Worm (Caenorhabditis elegans): ENCODE measurements around the gene dpf-7.

The dpf-7 gene

DNA sequence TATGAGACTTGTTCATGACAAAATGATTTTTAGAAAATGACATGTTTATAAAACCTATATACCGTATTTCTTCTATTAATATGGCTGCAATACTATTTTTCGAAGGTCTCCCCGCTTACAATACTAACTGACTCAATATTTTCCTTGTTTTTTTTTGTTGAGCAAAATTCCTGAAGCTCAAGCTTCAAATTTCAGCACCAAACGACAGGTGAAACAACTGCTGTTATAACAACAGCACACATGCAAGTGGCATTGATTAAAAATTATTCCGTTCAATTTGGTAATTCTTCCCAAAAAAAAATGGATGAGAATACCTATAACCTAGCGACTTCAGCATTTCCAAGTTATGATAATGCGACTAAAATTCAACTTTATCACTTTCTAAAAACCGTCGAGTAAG is 11.8 kb upstream of the dpf-7 start, which contains the start of gene srw-94:
Gene srw-94, plus strand, starts transcription at position 301 of the 400 bp plus-strand sequence.
- TF ChIP-seq hmbx-1 (tag; optimal IDR thresholded peaks at IDR 0.05) (no peak), F13C5.2 (tag; optimal IDR thresholded peaks at IDR 0.05) (no peak), tbx-11 (GFP tag; IDR thresholded peaks at IDR 0.05) (no peak), hmg-4 (GFP tag; optimal IDR thresholded peaks at IDR 0.05) (no peak), tbx-37 (GFP tag; conservative IDR thresholded peaks at IDR 0.05) (no peak), pes-1 (GFP tag; IDR thresholded peaks at IDR 0.05) (no peak), aly-1 (tag; optimal IDR thresholded peaks at IDR 0.05) (no peak), sea-1 (GFP tag; conservative IDR thresholded peaks at IDR 0.05) (no peak), hnd-1 (tag; optimal IDR thresholded peaks at IDR 0.05) (no peak), flt-1 (GFP tag; IDR thresholded peaks at IDR 0.05) (no peak), ets-7 (tag; optimal IDR thresholded peaks at IDR 0.05) (no peak), ceh-36 (tag; optimal IDR thresholded peaks at IDR 0.05) (no peak), scrt-1 (GFP tag; IDR thresholded peaks at IDR 0.05) (no peak)

DNA sequence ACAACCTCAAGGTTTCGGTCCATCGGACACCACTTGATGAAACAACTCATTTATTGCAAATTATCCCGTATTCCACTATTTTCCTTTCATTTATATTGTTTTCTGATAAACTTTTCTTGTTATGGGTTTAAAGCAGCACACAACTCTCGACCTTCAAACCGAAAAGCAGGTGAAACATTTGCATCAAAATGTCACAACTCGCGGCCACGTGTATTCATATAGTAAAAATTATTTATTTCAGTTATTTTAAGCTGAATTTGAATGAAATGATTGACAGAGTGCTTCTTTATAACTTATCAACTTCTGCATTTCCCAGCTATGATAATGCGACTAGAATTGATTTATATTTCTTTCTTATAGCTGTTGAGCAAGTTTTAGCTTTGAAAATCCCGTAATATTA is 9.5 kb upstream of the dpf-7 start, which contains the start of gene srw-95:
Gene srw-95, plus strand, starts transcription at position 213 of the 400 bp plus-strand sequence.
- TF ChIP-seq flt-1 (GFP tag; IDR thresholded peaks at IDR 0.05): no peak
- no peak for TF ChIP-seq scrt-1 (GFP tag; IDR thresholded peaks at IDR 0.05)
- no peak for TF ChIP-seq ama-1 (optimal IDR thresholded peaks at IDR 0.05)
- no peak for TF ChIP-seq ets-7 (tag; optimal IDR thresholded peaks at IDR 0.05)
- TF ChIP-seq hmbx-1 (tag; optimal IDR thresholded peaks at IDR 0.05): no peak
- no peak for TF ChIP-seq tbx-11 (GFP tag; IDR thresholded peaks at IDR 0.05)
- TF ChIP-seq sea-1 (GFP tag; conservative IDR thresholded peaks at IDR 0.05): no peak
- TF ChIP-seq ceh-36 (tag; optimal IDR thresholded peaks at IDR 0.05): no peak
- TF ChIP-seq F13C5.2 (tag; optimal IDR thresholded peaks at IDR 0.05): no peak
- TF ChIP-seq hmg-4 (GFP tag; optimal IDR thresholded peaks at IDR 0.05): no peak
- TF ChIP-seq hnd-1 (tag; optimal IDR thresholded peaks at IDR 0.05): no peak
- TF ChIP-seq tra-4 (tag; optimal IDR thresholded peaks at IDR 0.05): no peak
- no peak for TF ChIP-seq B0310.2 (tag; optimal IDR thresholded peaks at IDR 0.05)
- no peak for TF ChIP-seq aly-1 (tag; optimal IDR thresholded peaks at IDR 0.05)
- no peak for TF ChIP-seq tbx-37 (GFP tag; conservative IDR thresholded peaks at IDR 0.05)
- TF ChIP-seq pes-1 (GFP tag; IDR thresholded peaks at IDR 0.05): no peak
- no peak for TF ChIP-seq ceh-13 (GFP tag; optimal IDR thresholded peaks at IDR 0.05)

DNA sequence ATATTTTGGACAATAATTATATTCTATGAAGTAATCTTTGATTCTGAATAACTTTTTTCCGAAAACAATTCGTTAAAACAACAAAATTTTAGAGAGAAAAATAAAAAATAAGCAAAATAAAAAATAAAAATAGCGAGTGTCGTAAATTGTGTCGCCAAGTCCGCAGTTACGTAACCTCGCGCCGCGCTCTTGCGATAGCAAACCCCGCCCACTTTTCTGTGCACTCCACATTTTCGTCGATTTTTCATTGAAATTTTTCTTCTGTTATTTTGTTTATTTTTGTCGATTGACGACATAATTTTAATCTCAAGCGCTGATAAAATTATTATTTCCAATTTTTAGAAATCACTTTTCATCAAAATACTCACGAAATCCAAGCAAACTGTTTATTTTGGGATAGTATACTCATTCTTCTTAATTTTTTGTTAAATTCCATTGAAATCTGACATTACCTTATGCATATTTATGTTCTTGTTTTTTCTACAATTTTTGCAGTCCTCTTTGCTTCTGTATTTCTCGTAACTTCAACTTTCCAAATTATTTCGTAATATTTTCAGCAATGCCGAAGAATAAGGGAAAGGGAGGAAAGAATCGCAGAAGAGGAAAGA is 8.1 kb upstream of the dpf-7 start, which contains the start of gene eif-1.A:
Gene eif-1.A, plus strand, starts transcription at position 558 of the 608 bp plus-strand sequence.
- TF ChIP-seq hmbx-1 (tag; optimal IDR thresholded peaks at IDR 0.05) (no peak), F13C5.2 (tag; optimal IDR thresholded peaks at IDR 0.05) (peak; percentile 58), sea-1 (GFP tag; conservative IDR thresholded peaks at IDR 0.05) (no peak), B0310.2 (tag; optimal IDR thresholded peaks at IDR 0.05) (no peak), tbx-37 (GFP tag; conservative IDR thresholded peaks at IDR 0.05) (0 out of 2 replicates have a peak, but pooled peaks have one; percentile 22)

DNA sequence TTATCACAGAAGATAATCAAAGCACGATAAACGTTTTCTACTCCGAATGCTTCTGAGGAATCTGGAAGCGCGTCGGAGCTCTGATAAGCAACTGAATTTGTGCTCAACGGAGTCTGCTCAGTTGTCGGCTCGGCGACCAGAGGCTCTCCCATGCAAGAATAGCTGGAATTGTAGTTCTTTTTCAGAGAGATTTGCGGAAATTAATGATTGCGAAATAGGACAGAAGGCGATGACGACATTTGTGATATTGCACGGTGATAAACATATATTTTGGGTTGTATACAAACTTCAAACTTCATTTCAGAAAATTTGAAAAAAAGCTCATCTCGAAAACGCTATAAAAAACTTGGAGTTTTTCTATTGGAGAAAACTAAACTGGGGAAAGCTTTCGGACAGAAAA is 7.4 kb upstream of the dpf-7 start, which contains the start of gene H06H21.37:
Gene H06H21.37, minus strand, starts transcription at position 162 of the 400 bp plus-strand sequence.
- TF ChIP-seq pes-1 (GFP tag; IDR thresholded peaks at IDR 0.05) (no peak), tra-4 (tag; optimal IDR thresholded peaks at IDR 0.05) (no peak), sea-1 (GFP tag; conservative IDR thresholded peaks at IDR 0.05) (no peak), ets-7 (tag; optimal IDR thresholded peaks at IDR 0.05) (no peak), tbx-37 (GFP tag; conservative IDR thresholded peaks at IDR 0.05) (no peak)

DNA sequence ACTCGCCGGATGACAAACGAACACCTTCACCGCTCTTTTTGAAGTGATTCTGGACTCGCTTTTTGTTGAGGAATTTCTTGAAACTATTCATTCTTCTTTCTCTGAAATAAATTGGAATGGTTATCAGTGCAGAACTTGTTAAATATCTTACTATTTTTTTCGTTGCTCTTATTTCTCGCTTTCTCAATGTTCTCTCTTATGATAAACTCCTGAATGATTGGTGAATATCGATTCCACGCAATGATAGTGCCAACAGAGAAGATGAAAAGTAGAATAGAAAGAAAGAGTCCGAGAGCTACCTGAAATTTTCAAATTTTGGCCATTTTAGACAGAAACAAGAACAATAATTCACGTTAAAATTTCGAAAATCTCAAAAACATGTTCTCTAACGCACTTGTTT is 7.0 kb upstream of the dpf-7 start, which contains the start of gene ubxn-6:
Gene ubxn-6, minus strand, starts transcription at position 101 of the 400 bp plus-strand sequence.
- no peak for TF ChIP-seq tbx-37 (GFP tag; conservative IDR thresholded peaks at IDR 0.05)
- no peak for TF ChIP-seq pes-1 (GFP tag; IDR thresholded peaks at IDR 0.05)
- no peak for TF ChIP-seq ama-1 (optimal IDR thresholded peaks at IDR 0.05)

DNA sequence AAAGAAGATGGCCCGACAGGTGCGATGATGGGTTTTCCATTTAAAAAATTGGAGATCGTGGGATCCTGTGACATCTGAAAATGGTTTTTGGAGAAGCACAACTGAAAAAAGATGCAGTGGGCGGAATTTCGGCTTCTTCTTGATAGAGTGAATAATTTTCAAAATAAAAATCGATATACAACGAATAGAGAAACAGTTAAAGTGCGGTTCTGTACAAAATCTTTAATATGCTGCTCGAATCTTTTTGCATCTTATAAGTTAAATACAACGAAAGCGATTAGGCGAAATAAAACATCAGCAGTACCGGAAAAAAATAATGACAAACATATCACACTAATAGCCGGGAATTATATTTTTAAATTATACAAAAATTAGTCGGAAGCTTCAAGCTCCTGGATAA is 4.8 kb upstream of the dpf-7 start, which contains the start of gene H06H21.11:
Gene H06H21.11, minus strand, starts transcription at position 101 of the 400 bp plus-strand sequence.
- no peak for TF ChIP-seq hmg-4 (GFP tag; optimal IDR thresholded peaks at IDR 0.05)
- no peak for TF ChIP-seq flt-1 (GFP tag; IDR thresholded peaks at IDR 0.05)
- no peak for TF ChIP-seq tbx-11 (GFP tag; IDR thresholded peaks at IDR 0.05)
- no peak for TF ChIP-seq pes-1 (GFP tag; IDR thresholded peaks at IDR 0.05)
- no peak for TF ChIP-seq tbx-37 (GFP tag; conservative IDR thresholded peaks at IDR 0.05)
- no peak for TF ChIP-seq sea-1 (GFP tag; conservative IDR thresholded peaks at IDR 0.05)
- TF ChIP-seq scrt-1 (GFP tag; IDR thresholded peaks at IDR 0.05): no peak
- no peak for TF ChIP-seq ceh-13 (GFP tag; optimal IDR thresholded peaks at IDR 0.05)
- no peak for TF ChIP-seq aly-1 (tag; optimal IDR thresholded peaks at IDR 0.05)
- TF ChIP-seq tra-4 (tag; optimal IDR thresholded peaks at IDR 0.05): no peak
- TF ChIP-seq ets-7 (tag; optimal IDR thresholded peaks at IDR 0.05): no peak
- no peak for TF ChIP-seq F13C5.2 (tag; optimal IDR thresholded peaks at IDR 0.05)
- no peak for TF ChIP-seq hnd-1 (tag; optimal IDR thresholded peaks at IDR 0.05)
- TF ChIP-seq ama-1 (optimal IDR thresholded peaks at IDR 0.05): no peak
- no peak for TF ChIP-seq hmbx-1 (tag; optimal IDR thresholded peaks at IDR 0.05)
- TF ChIP-seq B0310.2 (tag; optimal IDR thresholded peaks at IDR 0.05): no peak
- no peak for TF ChIP-seq ceh-36 (tag; optimal IDR thresholded peaks at IDR 0.05)

DNA sequence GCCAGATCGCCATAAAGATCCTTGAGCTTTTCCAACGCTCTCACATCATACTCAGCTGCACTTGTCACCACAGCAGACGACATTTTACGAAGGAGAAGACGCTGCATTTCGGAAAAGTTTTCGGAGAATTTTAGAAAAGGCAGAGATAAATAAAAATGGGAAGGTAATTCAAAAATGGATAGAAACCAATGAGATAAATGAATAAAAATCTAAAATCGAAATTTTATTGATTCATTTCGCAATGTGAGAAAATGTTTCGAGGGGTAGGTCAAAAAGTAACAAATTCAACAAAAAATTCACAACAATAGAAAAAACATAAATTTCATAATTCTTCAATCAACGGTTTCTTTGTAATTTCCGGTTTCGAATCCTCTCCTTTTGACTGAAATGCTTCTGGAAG is 4.1 kb upstream of the dpf-7 start, which contains the start of gene dpf-5:
Gene dpf-5, minus strand, starts transcription at position 101 of the 400 bp plus-strand sequence.
- TF ChIP-seq tbx-37 (GFP tag; conservative IDR thresholded peaks at IDR 0.05): no peak
- TF ChIP-seq ceh-36 (tag; optimal IDR thresholded peaks at IDR 0.05): no peak
- no peak for TF ChIP-seq ama-1 (optimal IDR thresholded peaks at IDR 0.05)
- TF ChIP-seq aly-1 (tag; optimal IDR thresholded peaks at IDR 0.05): no peak
- TF ChIP-seq B0310.2 (tag; optimal IDR thresholded peaks at IDR 0.05): no peak
- no peak for TF ChIP-seq ceh-13 (GFP tag; optimal IDR thresholded peaks at IDR 0.05)
- no peak for TF ChIP-seq tbx-11 (GFP tag; IDR thresholded peaks at IDR 0.05)
- TF ChIP-seq hmg-4 (GFP tag; optimal IDR thresholded peaks at IDR 0.05): no peak
- TF ChIP-seq pes-1 (GFP tag; IDR thresholded peaks at IDR 0.05): no peak
- no peak for TF ChIP-seq sea-1 (GFP tag; conservative IDR thresholded peaks at IDR 0.05)
- no peak for TF ChIP-seq hnd-1 (tag; optimal IDR thresholded peaks at IDR 0.05)
- no peak for TF ChIP-seq F13C5.2 (tag; optimal IDR thresholded peaks at IDR 0.05)
- no peak for TF ChIP-seq hmbx-1 (tag; optimal IDR thresholded peaks at IDR 0.05)
- no peak for TF ChIP-seq tra-4 (tag; optimal IDR thresholded peaks at IDR 0.05)
